Worm (Caenorhabditis elegans): ENCODE results near the gene C05B5.4.

The C05B5.4 gene

ce11 chrIII:10023452-10023851 is 29.8 kb downstream of the C05B5.4 start, which contains the start of gene ins-21:
Gene ins-21 (plus strand): TSS chrIII:10023752.
- TF ChIP-seq B0336.3 (GFP tag; IDR thresholded peaks at IDR 0.05) (no peak), dpl-1 (GFP tag; optimal IDR thresholded peaks at IDR 0.05) (no peak), lsl-1 (GFP tag; optimal IDR thresholded peaks at IDR 0.05) (no peak), rpc-1 (optimal IDR thresholded peaks at IDR 0.05) (no peak), rpc-1 (tag; optimal IDR thresholded peaks at IDR 0.05) (no peak), bed-2 (GFP tag; IDR thresholded peaks at IDR 0.05) (no peak), F57C9.4 (tag; optimal IDR thresholded peaks at IDR 0.05) (no peak), aptf-3 (GFP tag; IDR thresholded peaks at IDR 0.05) (no peak), lin-26 (GFP tag; IDR thresholded peaks at IDR 0.05) (no peak), nfyb-1 (GFP tag; IDR thresholded peaks at IDR 0.05) (no peak), hmg-1.2 (GFP tag; IDR thresholded peaks at IDR 0.05) (no peak), ztf-26 (tag; optimal IDR thresholded peaks at IDR 0.05) (no peak)

ce11 chrIII:10025989-10026388 is 32.3 kb downstream of the C05B5.4 start, which contains the start of gene ins-22:
Gene ins-22 (plus strand): TSS chrIII:10026289.
- TF ChIP-seq lin-54 (GFP tag; optimal IDR thresholded peaks at IDR 0.05) (no peak), F49E8.2 (tag; optimal IDR thresholded peaks at IDR 0.05; ENCODE audit: insufficient read depth) (no peak), nhr-120 (GFP tag; IDR thresholded peaks at IDR 0.05) (no peak), nhr-80 (tag; optimal IDR thresholded peaks at IDR 0.05) (no peak), let-607 (tag; optimal IDR thresholded peaks at IDR 0.05) (no peak), K11D2.4 (GFP tag; IDR thresholded peaks at IDR 0.05) (no peak), snpc-4 (GFP tag; optimal IDR thresholded peaks at IDR 0.05) (no peak), snpc-4 (tag; optimal IDR thresholded peaks at IDR 0.05) (no peak), let-526 (GFP tag; IDR thresholded peaks at IDR 0.05) (no peak), sea-2 (GFP tag; IDR thresholded peaks at IDR 0.05) (no peak)

ce11 chrIII:10027947-10028346 is 34.3 kb downstream of the C05B5.4 start, which contains the start of gene ins-23:
Gene ins-23 (plus strand): TSS chrIII:10028247.
- no peak for TF ChIP-seq madf-8 (GFP tag; conservative IDR thresholded peaks at IDR 0.05)
- TF ChIP-seq madf-10 (tag; optimal IDR thresholded peaks at IDR 0.05), result no peak
- no peak for TF ChIP-seq F37B4.10 (GFP tag; IDR thresholded peaks at IDR 0.05)

ce11 chrIII:10030549-10030948 is 36.9 kb downstream of the C05B5.4 start, which contains the start of gene M04D8.4:
Gene M04D8.4 (minus strand): TSS chrIII:10030649.
- no peak for TF ChIP-seq lin-54 (GFP tag; optimal IDR thresholded peaks at IDR 0.05)
- no peak for TF ChIP-seq mes-4 (tag; optimal IDR thresholded peaks at IDR 0.05)
- TF ChIP-seq B0336.3 (GFP tag; IDR thresholded peaks at IDR 0.05), result no peak
- TF ChIP-seq ceh-91 (GFP tag; IDR thresholded peaks at IDR 0.05), result no peak
- TF ChIP-seq mcd-1 (GFP tag; IDR thresholded peaks at IDR 0.05), result no peak
- TF ChIP-seq mxl-1 (tag; optimal IDR thresholded peaks at IDR 0.05), result no peak
- no peak for TF ChIP-seq F37B4.10 (GFP tag; IDR thresholded peaks at IDR 0.05)
- no peak for TF ChIP-seq die-1 (tag; optimal IDR thresholded peaks at IDR 0.05)
- no peak for TF ChIP-seq lir-1 (GFP tag; conservative IDR thresholded peaks at IDR 0.05)
- no peak for TF ChIP-seq lsl-1 (GFP tag; optimal IDR thresholded peaks at IDR 0.05)
- TF ChIP-seq F23B12.7 (tag; optimal IDR thresholded peaks at IDR 0.05; ENCODE audit: insufficient read depth), result no peak
- no peak for TF ChIP-seq lin-40 (tag; optimal IDR thresholded peaks at IDR 0.05)
- no peak for TF ChIP-seq ztf-26 (tag; optimal IDR thresholded peaks at IDR 0.05)
- no peak for TF ChIP-seq F22D6.2 (tag; optimal IDR thresholded peaks at IDR 0.05)
- no peak for TF ChIP-seq ceh-100 (GFP tag; IDR thresholded peaks at IDR 0.05)
- no peak for TF ChIP-seq T07F8.4 (tag; optimal IDR thresholded peaks at IDR 0.05)

Measured in whole organism, young adult.